Fruit fly (Drosophila melanogaster) S2 (cell line): ENCODE data around the gene Qsox3.

Experiments used
- CG8478 ChIP-seq: fragments of >200 bp; optimal IDR thresholded peaks from 2 replicates; lab custom pipeline; 2018
- CTCF ChIP-seq, 2 experiments: fragments of >200 bp; optimal IDR thresholded peaks; 2 replicates each; lab custom pipeline; 2018

Gene Qsox3

DNA sequence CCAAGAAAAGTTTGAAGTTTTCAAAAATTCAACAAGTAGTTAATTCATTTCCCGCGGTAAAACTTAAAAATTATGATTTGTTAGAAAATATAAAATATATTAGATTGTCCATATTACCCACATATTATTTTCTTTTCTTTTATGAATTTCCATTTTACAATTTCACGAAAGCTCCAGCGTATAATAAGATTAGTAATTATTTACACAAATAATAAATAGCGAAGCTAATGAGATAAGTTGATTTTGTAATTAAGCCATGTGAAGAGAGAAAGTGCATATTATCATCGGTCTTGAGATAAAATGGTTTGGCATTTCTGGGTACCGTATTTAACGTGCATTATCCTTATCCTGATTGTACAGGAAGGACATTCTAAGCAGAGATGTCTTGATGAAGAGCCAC, at the start of gene Qsox3:
Qsox3 (plus strand) TSS at position 301 of the 400 bp plus-strand sequence.
- TF ChIP-seq CTCF (optimal IDR thresholded peaks at IDR 0.05; lab: Kevin White, UChicago) (no peak), CG8478 (no peak)

DNA sequence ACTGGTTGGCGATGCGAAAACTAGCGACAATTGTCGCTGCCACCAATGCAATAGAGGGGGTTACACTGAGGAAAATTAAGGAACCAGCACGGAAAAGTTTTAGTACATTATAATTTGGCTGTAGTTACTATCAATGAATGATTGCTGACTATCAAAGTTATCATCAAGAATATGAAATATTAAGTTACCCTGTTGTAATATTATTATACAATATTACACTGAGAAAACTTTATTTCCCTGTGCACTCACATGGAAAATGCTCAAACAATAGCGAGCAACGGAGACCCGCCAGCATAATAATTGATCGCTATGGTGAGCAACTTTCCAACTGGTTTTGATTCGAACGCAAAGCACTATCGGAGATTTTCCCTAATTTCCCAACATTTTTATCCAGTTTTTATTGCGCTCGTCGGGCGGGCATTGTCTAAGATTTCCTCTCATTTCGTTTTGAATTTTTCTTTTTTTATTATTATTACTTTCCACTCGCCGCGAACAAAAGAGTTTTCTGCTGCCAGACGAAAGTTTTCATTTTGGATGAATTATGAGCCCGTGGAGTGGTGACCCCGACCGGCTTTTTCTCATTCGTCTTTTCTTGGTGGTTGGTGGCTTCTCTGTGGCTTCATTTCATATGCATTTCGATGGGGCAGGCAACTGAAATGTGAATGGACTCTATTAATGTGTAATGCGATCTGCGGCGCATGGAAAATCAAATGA, 49.3 kb upstream of the Qsox3 start:
- no peak for TF ChIP-seq CTCF (optimal IDR thresholded peaks at IDR 0.05; lab: Kevin White, UChicago)
- TF ChIP-seq CG8478 = no peak

DNA sequence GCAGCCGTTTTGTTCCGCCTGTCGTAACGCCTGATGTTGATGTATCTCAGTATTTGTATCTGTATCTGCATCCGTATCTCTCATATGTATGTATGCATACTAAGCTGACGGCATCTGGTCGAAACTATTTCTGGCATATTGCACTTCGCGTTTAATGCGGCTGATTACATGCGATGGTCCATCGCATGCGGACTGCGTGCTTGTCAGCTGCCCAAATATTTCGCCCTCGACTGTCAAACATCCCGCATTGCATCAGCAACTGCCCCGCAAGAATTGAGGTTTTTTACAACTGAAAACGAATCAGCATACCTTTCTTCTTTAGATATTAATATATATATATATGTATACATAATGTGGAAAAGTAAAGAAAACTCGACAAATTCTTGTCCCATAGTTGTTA, 48.7 kb upstream of the Qsox3 start:
- no peak for TF ChIP-seq CG8478
- TF ChIP-seq CTCF (optimal IDR thresholded peaks at IDR 0.05; lab: Kevin White, UChicago) = no peak

DNA sequence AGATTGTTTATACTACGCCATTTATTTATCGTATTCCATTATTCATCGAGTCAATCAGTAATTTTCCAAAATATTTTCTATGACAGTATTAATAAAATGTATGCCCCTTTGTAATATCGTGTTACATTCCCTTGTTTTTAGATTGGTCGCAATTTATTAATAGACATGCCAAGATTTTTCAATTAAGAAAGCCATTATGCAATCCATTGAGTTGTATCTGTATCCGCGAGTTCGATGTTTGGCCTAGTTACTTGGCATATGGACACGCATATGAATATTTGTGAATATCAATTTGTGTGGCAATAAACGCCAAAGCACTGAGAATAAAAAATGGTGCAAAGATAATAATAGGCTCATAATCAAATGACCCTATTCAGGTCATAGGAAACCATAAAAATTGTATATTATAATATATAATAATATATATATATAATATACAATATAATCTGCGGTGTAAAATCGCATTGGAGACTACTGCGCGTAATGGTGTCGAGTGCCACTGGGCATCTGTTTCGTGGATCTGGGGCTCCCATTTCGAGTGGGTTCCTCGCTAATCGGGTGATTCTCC, 47.7 kb upstream of the Qsox3 start:
- TF ChIP-seq CTCF (optimal IDR thresholded peaks at IDR 0.05; lab: Kevin White, UChicago) (no peak), CG8478 (no peak)

DNA sequence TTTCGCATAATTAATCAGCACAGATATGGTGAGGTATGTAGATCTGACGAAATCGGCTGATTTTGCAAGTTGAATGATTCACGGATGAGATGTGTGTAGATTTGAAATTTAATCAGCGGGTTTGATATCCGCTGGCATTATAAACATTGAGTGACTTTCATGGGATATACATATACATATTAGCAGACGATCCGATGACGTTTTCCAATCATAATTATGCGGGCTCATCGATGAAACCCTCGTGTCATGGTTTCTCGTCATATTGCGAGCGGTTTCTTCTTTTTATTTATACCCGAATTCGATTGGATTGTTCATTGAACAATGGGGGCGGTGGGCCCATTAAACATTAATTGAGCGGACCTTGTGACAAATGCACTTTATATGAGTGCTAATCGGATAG, 47.1 kb upstream of the Qsox3 start:
- TF ChIP-seq CTCF (optimal IDR thresholded peaks at IDR 0.05; lab: Kevin White, UChicago) = no peak
- no peak for TF ChIP-seq CG8478

DNA sequence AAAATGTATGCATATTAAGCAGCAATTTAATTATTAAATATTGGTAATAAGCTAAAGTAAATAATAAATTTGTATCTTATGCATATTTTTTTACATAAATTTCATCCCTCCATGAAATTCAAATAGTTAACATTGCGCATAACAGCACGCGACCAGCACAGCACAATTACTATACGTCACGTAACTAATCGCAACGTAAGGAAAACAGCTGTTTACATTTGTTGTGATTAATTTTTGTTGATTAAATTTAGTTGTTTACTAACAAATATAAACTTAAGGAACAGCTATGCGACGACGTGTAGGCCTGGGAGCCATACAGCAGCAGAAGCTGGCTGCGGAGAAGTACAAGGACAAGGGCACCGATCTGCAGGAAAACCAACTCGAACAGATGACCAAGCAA, 46.6 kb upstream of the Qsox3 start, which contains the start of gene lsn:
lsn (plus strand) TSS at position 177 of the 400 bp plus-strand sequence.
- TF ChIP-seq CG8478 (no peak), CTCF (optimal IDR thresholded peaks at IDR 0.05; lab: Kevin White, UChicago) (no peak)

DNA sequence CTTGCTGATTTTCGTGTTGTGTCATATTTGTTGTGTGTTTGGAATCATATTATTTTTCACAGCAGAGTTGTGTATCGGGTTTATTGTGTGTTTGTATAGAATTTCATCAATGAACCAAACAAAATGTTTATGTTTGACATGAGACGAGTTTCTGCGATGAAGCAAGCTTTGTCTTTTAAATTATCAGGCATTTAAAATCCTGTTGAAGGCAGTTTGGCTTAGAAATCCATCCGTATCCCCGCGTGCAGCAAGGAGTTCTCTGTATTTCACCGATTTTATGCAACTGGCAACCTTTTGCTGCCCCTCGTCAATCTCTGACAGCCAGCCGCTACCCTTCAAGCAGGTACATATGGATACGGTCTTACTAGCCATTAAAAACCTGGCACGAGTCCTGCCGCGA, 43.8 kb upstream of the Qsox3 start, which contains the start of the genes CG6569 and Cby:
CG6569 (minus strand) TSS at position 101 of the 400 bp plus-strand sequence.
Cby (plus strand) TSS at position 185 of the 400 bp plus-strand sequence.
- no peak for TF ChIP-seq CTCF (optimal IDR thresholded peaks at IDR 0.05; lab: Kevin White, UChicago)
- TF ChIP-seq CG8478 = no peak

DNA sequence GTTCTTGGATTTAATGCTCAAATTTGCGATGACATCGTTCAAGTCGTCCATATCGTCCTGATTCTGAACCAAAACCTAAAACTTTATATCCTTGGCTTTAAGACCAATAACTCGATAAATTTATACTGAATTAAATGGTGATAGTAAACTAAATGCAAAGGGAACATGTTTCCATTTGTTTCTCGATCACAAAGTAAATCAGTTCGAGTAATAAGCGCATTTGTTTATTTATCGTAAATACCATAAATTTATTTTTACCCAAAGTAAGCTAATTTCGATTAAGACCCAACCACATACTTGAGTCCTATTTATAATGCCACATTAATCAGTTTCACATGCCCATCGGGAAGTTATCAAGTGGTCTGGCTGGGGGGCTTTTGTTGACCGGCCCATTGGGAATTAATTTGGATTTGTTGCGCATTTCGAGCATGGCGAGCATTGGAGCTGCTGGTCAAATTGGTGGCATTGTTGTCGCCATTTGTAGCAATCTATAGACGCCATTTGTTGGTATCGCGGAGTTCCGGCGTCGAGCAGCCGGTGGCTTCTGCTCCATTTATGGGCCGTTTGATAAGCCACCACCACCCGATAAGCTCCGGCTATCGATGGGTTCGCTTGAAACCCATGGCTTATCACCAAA, 42.0 kb upstream of the Qsox3 start, which contains the start of gene CG31174:
CG31174 (minus strand) TSS at position 51 of the 637 bp plus-strand sequence.
- no peak for TF ChIP-seq CTCF (optimal IDR thresholded peaks at IDR 0.05; lab: Kevin White, UChicago)
- TF ChIP-seq CG8478 = no peak

DNA sequence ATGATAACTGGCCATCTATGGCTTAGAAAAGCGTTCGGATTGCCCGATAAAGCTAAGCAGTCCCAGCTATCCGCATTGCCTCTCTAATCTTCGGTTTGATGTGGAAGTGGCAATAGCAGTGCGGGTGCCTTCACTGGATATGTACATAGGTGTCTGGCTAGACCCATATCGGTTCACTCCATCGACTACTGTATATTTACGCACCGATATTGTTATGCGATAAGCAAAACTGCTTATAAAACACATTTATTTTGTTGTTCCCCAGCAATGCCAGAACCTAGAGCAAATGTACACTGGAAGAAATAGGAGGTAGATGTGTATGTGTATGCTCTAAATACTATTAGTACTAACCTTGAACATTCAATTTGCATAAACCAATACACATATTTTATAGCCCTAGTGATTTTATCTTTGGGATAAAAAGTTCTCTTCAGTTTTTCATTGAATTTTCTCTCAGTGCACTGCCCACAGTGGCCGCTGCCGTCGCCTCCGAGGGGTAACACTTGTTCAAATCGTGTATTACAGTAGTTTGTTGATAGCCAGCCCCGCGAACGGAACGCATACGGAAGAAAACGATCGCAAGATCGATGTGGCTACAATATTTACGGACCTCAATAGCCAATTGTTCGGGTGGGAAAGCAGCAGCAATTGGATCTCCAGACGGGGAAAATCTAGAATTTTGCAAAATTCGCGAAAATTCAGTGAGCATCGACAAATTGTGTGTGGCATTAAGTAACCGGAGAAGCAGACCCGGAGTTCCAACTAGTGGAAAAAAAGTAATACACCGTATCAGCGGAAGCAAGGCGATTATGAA, 41.3 kb upstream of the Qsox3 start, which contains the start of gene CG31431:
CG31431 (plus strand) TSS at position 524 of the 814 bp plus-strand sequence.
- TF ChIP-seq CG8478 (no peak), CTCF (optimal IDR thresholded peaks at IDR 0.05; lab: Kevin White, UChicago) (no peak)

DNA sequence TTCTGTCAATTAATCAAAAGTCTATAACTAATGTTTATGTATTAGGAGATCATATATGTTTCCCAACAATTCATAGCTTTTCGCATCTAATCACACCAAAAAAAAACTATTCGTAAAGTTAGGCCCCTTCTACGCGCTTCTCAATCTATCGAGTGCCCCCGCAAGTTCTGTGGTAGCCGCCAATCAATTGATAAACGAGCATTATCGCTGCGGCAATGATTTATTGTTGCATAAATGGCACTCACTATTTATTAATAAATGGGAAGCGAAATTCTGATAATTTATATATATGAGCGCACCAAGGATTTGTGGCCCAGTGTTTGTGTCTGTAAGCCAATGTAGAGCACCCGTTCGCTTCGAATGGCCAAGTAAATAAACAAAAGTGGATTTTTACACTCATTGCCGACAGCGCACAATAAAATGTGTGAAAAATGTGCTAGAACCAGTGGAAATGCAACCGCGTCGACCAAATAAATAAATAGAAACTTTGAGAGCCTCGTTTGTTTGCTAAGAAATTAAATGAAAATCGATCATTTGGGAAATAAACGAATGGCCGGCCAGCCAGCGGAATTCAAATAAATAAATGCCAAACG, 40.2 kb upstream of the Qsox3 start:
- no peak for TF ChIP-seq CTCF (optimal IDR thresholded peaks at IDR 0.05; lab: Kevin White, UChicago)
- TF ChIP-seq CG8478 = no peak

DNA sequence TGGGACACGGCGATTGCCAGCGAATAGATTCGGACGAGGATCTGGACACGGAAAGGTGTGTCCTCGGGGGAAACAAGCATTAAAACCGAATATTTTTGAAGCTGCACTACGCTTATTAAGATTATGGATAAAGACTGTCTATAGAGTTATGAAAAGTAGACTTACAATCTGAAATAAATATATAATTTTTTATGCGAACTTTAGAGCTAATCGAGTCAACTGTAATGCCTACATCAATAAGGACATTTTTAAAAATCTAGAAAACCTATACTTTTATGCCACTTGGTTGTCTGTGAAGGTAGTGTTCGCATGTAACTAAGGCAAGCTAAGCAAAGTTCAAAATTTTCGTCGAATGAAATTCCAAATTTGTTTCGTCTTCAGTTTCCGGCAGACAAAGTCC, 38.2 kb upstream of the Qsox3 start, which contains the start of gene CG31178:
CG31178 (plus strand) TSS at position 301 of the 400 bp plus-strand sequence.
- TF ChIP-seq CTCF (optimal IDR thresholded peaks at IDR 0.05; lab: Kevin White, UChicago) = no peak
- TF ChIP-seq CG8478 = no peak

DNA sequence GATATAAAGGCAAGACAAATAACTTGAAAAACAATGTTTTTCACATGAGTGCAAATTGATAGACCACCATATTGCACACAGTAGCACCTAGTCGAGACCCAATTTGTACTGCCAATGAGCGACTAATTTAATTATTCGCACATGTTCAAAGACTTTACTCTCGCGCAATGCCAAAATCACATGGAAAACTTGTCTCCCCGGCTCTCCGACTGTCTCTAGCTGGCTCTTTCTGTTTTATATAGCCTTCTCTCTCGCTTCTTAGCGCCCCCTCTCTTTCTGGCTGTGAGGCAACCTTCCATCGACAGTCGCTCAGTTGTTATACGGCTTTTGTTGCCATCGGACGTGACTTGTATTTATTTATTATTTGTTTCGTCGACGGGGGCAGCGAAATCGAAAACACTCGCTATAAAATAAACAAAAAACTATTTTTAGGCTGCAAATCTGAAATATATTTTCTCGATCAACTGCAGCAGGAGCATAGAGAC, 36.6 kb upstream of the Qsox3 start, which contains the start of gene CG6656:
CG6656 (plus strand) TSS at position 312 of the 485 bp plus-strand sequence.
- TF ChIP-seq CTCF (optimal IDR thresholded peaks at IDR 0.05; lab: Kevin White, UChicago) (no peak), CG8478 (no peak)

DNA sequence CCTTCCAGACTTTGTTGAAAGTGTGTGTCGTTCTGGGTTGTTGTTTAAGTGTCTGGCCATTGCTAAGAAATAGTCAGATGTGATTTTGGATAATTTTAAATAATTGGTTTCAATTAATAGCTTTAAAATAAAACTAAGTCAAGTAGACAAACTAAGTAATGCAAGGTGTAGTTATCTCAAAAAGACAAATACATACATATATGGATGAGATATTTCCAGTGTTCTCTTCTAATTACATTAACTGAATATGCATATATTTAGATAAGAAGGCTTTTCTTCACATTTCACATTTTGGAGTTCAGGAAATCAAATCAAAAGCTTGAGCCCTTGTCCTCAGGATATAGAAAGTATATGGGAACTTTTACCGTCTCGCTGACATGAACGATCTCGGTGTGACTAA, 34.0 kb upstream of the Qsox3 start, which contains the start of gene P5CDh2:
P5CDh2 (plus strand) TSS at position 301 of the 400 bp plus-strand sequence.
- no peak for TF ChIP-seq CG8478
- TF ChIP-seq CTCF (optimal IDR thresholded peaks at IDR 0.05; lab: Kevin White, UChicago) = no peak

DNA sequence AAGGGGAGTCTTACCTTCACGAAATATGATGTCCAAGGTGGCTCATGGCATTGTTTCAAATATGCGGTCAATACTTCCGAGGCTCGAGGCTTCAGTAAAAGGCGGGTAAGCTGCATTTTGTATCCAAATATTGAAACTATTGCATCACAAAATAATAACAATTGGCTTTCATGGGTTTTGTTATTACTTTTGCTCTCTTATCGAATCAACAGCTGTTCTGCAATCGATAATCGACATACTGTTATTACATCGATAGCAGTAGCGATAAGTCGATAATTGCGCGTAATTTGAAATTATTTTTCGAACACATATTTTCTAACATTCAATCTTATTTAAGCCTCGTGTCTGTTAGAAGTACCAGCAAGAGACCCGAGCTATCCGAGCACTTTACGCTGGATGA, 33.1 kb upstream of the Qsox3 start, which contains the start of gene CG34148:
CG34148 (minus strand) TSS at position 214 of the 400 bp plus-strand sequence.
- TF ChIP-seq CG8478 (no peak), CTCF (optimal IDR thresholded peaks at IDR 0.05; lab: Kevin White, UChicago) (no peak)
